Fruit fly (Drosophila melanogaster) whole organism, embryonic: ENCODE data around the gene CG33643.
A peak's percentile ranks its signal among the peaks of the same experiment; 100 is the strongest.

Experiments used
- CG14667 ChIP-seq: fragments of 200-800 bp; sonication (Bioruptor generic); IDR thresholded peaks from 2 replicates; pipeline ENCODE4 v1.3.6; 2022; ENCODE audit warnings: missing biosample characterization, missing genetic modification characterization
- CG14710 ChIP-seq: fragments of 200-800 bp; sonication (Bioruptor generic); optimal IDR thresholded peaks from 3 replicates; lab custom pipeline; 2019; ENCODE audit warnings: missing biosample characterization, mild to moderate bottlenecking, missing genetic modification characterization, moderate library complexity
- CG15011 ChIP-seq: fragments of 200-800 bp; sonication (Bioruptor generic); optimal IDR thresholded peaks from 3 replicates; lab custom pipeline; 2018; ENCODE audit warnings: missing biosample characterization, mild to moderate bottlenecking, missing genetic modification characterization
- CG17829 ChIP-seq: fragments of 200-800 bp; optimal IDR thresholded peaks from 2 replicates; lab custom pipeline; 2019; ENCODE audit warnings: missing biosample characterization, mild to moderate bottlenecking, missing genetic modification characterization, moderate library complexity
- CG1792 ChIP-seq: fragments of 200-800 bp; sonication (Bioruptor generic); optimal IDR thresholded peaks from 2 replicates; lab custom pipeline; 2016; ENCODE audit warnings: missing biosample characterization, missing genetic modification characterization
- CG2202 ChIP-seq: fragments of 200-800 bp; sonication (Bioruptor generic); optimal IDR thresholded peaks from 2 replicates; lab custom pipeline; 2018; ENCODE audit warnings: missing biosample characterization, mild to moderate bottlenecking, missing genetic modification characterization
- CG3065 ChIP-seq: fragments of 200-800 bp; sonication (Bioruptor generic); optimal IDR thresholded peaks from 2 replicates; lab custom pipeline; 2016; ENCODE audit warnings: missing biosample characterization, missing genetic modification characterization
- CG31388 ChIP-seq: fragments of 200-800 bp; sonication (Bioruptor generic); optimal IDR thresholded peaks from 2 replicates; lab custom pipeline; 2016; ENCODE audit warnings: missing biosample characterization, missing genetic modification characterization
- CG33213 ChIP-seq: fragments of 200-800 bp; sonication (Bioruptor generic); optimal IDR thresholded peaks from 3 replicates; lab custom pipeline; 2016; ENCODE audit warnings: missing biosample characterization, missing genetic modification characterization
- CG33557 ChIP-seq: fragments of 200-800 bp; sonication (Bioruptor generic); optimal IDR thresholded peaks from 2 replicates; lab custom pipeline; 2019; ENCODE audit warnings: missing biosample characterization, mild to moderate bottlenecking, missing genetic modification characterization, moderate library complexity
- CG3838 ChIP-seq: fragments of 200-800 bp; sonication (Bioruptor generic); optimal IDR thresholded peaks from 3 replicates; lab custom pipeline; 2016; ENCODE audit warnings: missing biosample characterization, missing genetic modification characterization
- CG3995 ChIP-seq: fragments of 200-800 bp; sonication (Bioruptor generic); optimal IDR thresholded peaks from 3 replicates; lab custom pipeline; 2016; ENCODE audit warnings: missing biosample characterization, missing genetic modification characterization
- CG42726 ChIP-seq: fragments of 200-800 bp; sonication (Bioruptor generic); IDR thresholded peaks from 2 replicates; pipeline ENCODE4 v1.3.6; 2022; ENCODE audit warnings: missing biosample characterization, missing genetic modification characterization; ENCODE audit not compliant: partially characterized antibody
- CG4404 ChIP-seq: fragments of 200-800 bp; sonication (Bioruptor generic); IDR thresholded peaks from 2 replicates; pipeline ENCODE4 v1.3.6; 2022; ENCODE audit warnings: missing biosample characterization, missing genetic modification characterization
- CG9215 ChIP-seq: fragments of 200-800 bp; sonication (Bioruptor generic); IDR thresholded peaks from 2 replicates; pipeline ENCODE4 v1.3.6; 2022; ENCODE audit warnings: missing biosample characterization, missing genetic modification characterization
- CrebB ChIP-seq: fragments of 200-800 bp; sonication (Bioruptor generic); optimal IDR thresholded peaks from 3 replicates; lab custom pipeline; 2018; ENCODE audit warnings: missing biosample characterization, mild to moderate bottlenecking, missing genetic modification characterization
- Ets65A ChIP-seq: fragments of 200-800 bp; sonication (Bioruptor generic); peaks from one replicate; lab custom pipeline; 2016; ENCODE audit warnings: missing biosample characterization, missing genetic modification characterization
- Ets97D ChIP-seq: fragments of 200-800 bp; sonication (Bioruptor generic); optimal IDR thresholded peaks from 3 replicates; lab custom pipeline; 2016; ENCODE audit warnings: missing biosample characterization, missing genetic modification characterization
- Meics ChIP-seq: fragments of 200-800 bp; sonication (Bioruptor generic); optimal IDR thresholded peaks from 2 replicates; lab custom pipeline; 2017; ENCODE audit warnings: missing biosample characterization, mild to moderate bottlenecking, missing genetic modification characterization
- Mrtf ChIP-seq: fragments of 200-800 bp; sonication (Bioruptor generic); IDR thresholded peaks from 3 replicates; pipeline ENCODE4 v1.3.6; 2022; ENCODE audit warnings: missing biosample characterization, missing genetic modification characterization
- Nf-YA ChIP-seq: fragments of 200-800 bp; sonication (Bioruptor generic); IDR thresholded peaks from 2 replicates; pipeline ENCODE4 v1.3.6; 2022; ENCODE audit warnings: missing biosample characterization, missing genetic modification characterization
- Poxn ChIP-seq: fragments of 200-800 bp; sonication (Bioruptor generic); IDR thresholded peaks from 2 replicates; pipeline ENCODE4 v1.3.6; 2022; ENCODE audit warnings: missing biosample characterization, missing genetic modification characterization
- Side ChIP-seq: fragments of 200-800 bp; sonication (Bioruptor generic); optimal IDR thresholded peaks from 2 replicates; lab custom pipeline; 2016; ENCODE audit warnings: missing biosample characterization, missing genetic modification characterization
- Sox100B ChIP-seq: fragments of 200-800 bp; sonication (Bioruptor generic); optimal IDR thresholded peaks from 3 replicates; lab custom pipeline; 2018; ENCODE audit warnings: missing biosample characterization, mild to moderate bottlenecking, missing genetic modification characterization
- Spps ChIP-seq: fragments of 200-800 bp; sonication (Bioruptor generic); optimal IDR thresholded peaks from 2 replicates; lab custom pipeline; 2018; ENCODE audit warnings: missing biosample characterization, mild to moderate bottlenecking, missing genetic modification characterization
- Trl ChIP-seq, 3 experiments: fragments of >200 bp in 2 of 3; fragments of 200-800 bp in 1 of 3; sonication (Bioruptor generic) in 1 of 3; optimal IDR thresholded peaks; 2 replicates in 1 of 3; 3 replicates in 2 of 3; lab custom pipeline; 2016 to 2017; ENCODE audit warnings: missing biosample characterization in 1 of 3, missing genetic modification characterization in 1 of 3
- ase ChIP-seq: fragments of 200-800 bp; sonication (Bioruptor generic); IDR thresholded peaks from 3 replicates; pipeline ENCODE4 v1.3.6; 2022; ENCODE audit warnings: missing biosample characterization, missing genetic modification characterization
- az2 ChIP-seq: fragments of 200-800 bp; sonication (Bioruptor generic); optimal IDR thresholded peaks from 3 replicates; lab custom pipeline; 2016; ENCODE audit warnings: missing biosample characterization, missing genetic modification characterization
- btn ChIP-seq: fragments of 200-800 bp; sonication (Bioruptor generic); optimal IDR thresholded peaks from 2 replicates; lab custom pipeline; 2016; ENCODE audit warnings: missing biosample characterization, missing genetic modification characterization
- ci ChIP-seq: fragments of 200-800 bp; sonication (Bioruptor generic); IDR thresholded peaks from 3 replicates; pipeline ENCODE4 v1.3.6; 2022; ENCODE audit warnings: missing biosample characterization, missing genetic modification characterization
- dan ChIP-seq: fragments of 200-800 bp; sonication (Bioruptor generic); IDR thresholded peaks from 2 replicates; pipeline ENCODE4 v1.3.6; 2022; ENCODE audit warnings: missing biosample characterization, missing genetic modification characterization
- dmrt99B ChIP-seq: fragments of 200-800 bp; sonication (Bioruptor generic); optimal IDR thresholded peaks from 2 replicates; lab custom pipeline; 2018; ENCODE audit warnings: missing biosample characterization, mild to moderate bottlenecking, missing genetic modification characterization, moderate library complexity
- ftz-f1 ChIP-seq: fragments of 200-800 bp; sonication (Bioruptor generic); optimal IDR thresholded peaks from 2 replicates; lab custom pipeline; 2016; ENCODE audit warnings: missing biosample characterization, missing genetic modification characterization
- fu2 ChIP-seq: fragments of 200-800 bp; sonication (Bioruptor generic); optimal IDR thresholded peaks from 2 replicates; lab custom pipeline; 2016; ENCODE audit warnings: missing biosample characterization, missing genetic modification characterization
- gcm2 ChIP-seq: fragments of 200-800 bp; sonication (Bioruptor generic); optimal IDR thresholded peaks from 2 replicates; lab custom pipeline; 2016; ENCODE audit warnings: missing biosample characterization, missing genetic modification characterization
- gem ChIP-seq: fragments of 200-800 bp; sonication (Bioruptor generic); optimal IDR thresholded peaks from 2 replicates; lab custom pipeline; 2019; ENCODE audit warnings: missing biosample characterization, mild to moderate bottlenecking, missing genetic modification characterization, moderate library complexity
- ham ChIP-seq: fragments of 200-800 bp; sonication (Bioruptor generic); IDR thresholded peaks from 2 replicates; pipeline ENCODE4 v1.3.6; 2022; ENCODE audit warnings: missing biosample characterization, missing genetic modification characterization
- jing ChIP-seq: fragments of 200-800 bp; sonication (Bioruptor generic); optimal IDR thresholded peaks from 2 replicates; lab custom pipeline; 2018; ENCODE audit warnings: missing biosample characterization, mild to moderate bottlenecking, missing genetic modification characterization
- luna ChIP-seq: fragments of 200-800 bp; sonication (Bioruptor generic); optimal IDR thresholded peaks from 2 replicates; lab custom pipeline; 2016; ENCODE audit warnings: missing biosample characterization, missing genetic modification characterization
- mam ChIP-seq: fragments of 200-800 bp; sonication (Bioruptor generic); optimal IDR thresholded peaks from 3 replicates; lab custom pipeline; 2016; ENCODE audit warnings: missing biosample characterization, missing genetic modification characterization
- pan ChIP-seq, 4 experiments: fragments of >200 bp in 3 of 4; fragments of 200-800 bp in 1 of 4; sonication (Bioruptor generic) in 1 of 4; optimal IDR thresholded peaks in 3 of 4; IDR thresholded peaks in 1 of 4; 2 replicates each; pipeline versions ENCODE4 v1.3.6 to Lab custom; 2017 to 2022; ENCODE audit warnings: missing biosample characterization in 2 of 4, missing genetic modification characterization in 2 of 4, mixed read lengths in 1 of 4
- pzg ChIP-seq: fragments of 200-800 bp; sonication (Bioruptor generic); optimal IDR thresholded peaks from 3 replicates; lab custom pipeline; 2018; ENCODE audit warnings: missing biosample characterization, mild to moderate bottlenecking, missing genetic modification characterization, moderate library complexity
- salm ChIP-seq: fragments of 200-800 bp; sonication (Bioruptor generic); optimal IDR thresholded peaks from 2 replicates; lab custom pipeline; 2018; ENCODE audit warnings: missing biosample characterization, mild to moderate bottlenecking, missing genetic modification characterization
- slou ChIP-seq: fragments of 200-800 bp; sonication (Bioruptor generic); optimal IDR thresholded peaks from 3 replicates; lab custom pipeline; 2016; ENCODE audit warnings: missing biosample characterization, missing genetic modification characterization
- sob ChIP-seq: fragments of 200-800 bp; sonication (Bioruptor generic); IDR thresholded peaks from 2 replicates; pipeline ENCODE4 v1.3.6; 2022; ENCODE audit warnings: missing biosample characterization, missing genetic modification characterization
- ssp ChIP-seq: fragments of 200-800 bp; sonication (Bioruptor generic); IDR thresholded peaks from 2 replicates; pipeline ENCODE4 v1.3.6; 2022; ENCODE audit warnings: missing biosample characterization, missing genetic modification characterization
- tll ChIP-seq, 2 experiments: fragments of 200-800 bp in 1 of 2; fragments of >200 bp in 1 of 2; sonication (Bioruptor generic) in 1 of 2; optimal IDR thresholded peaks; 2 replicates each; lab custom pipeline; 2017 to 2019; ENCODE audit warnings: missing biosample characterization in 2 of 2, missing genetic modification characterization in 2 of 2, mild to moderate bottlenecking in 1 of 2, moderate library complexity in 1 of 2
- twi ChIP-seq: fragments of 200-800 bp; optimal IDR thresholded peaks from 2 replicates; lab custom pipeline; 2019; ENCODE audit warnings: missing biosample characterization, mild to moderate bottlenecking, missing genetic modification characterization, moderate library complexity
- unpg ChIP-seq: fragments of 200-800 bp; sonication (Bioruptor generic); optimal IDR thresholded peaks from 3 replicates; lab custom pipeline; 2018; ENCODE audit warnings: missing biosample characterization, mild to moderate bottlenecking, missing genetic modification characterization, moderate library complexity
- wek ChIP-seq: fragments of 200-800 bp; sonication (Bioruptor generic); optimal IDR thresholded peaks from 3 replicates; lab custom pipeline; 2018; ENCODE audit warnings: missing biosample characterization, mild to moderate bottlenecking, missing genetic modification characterization, moderate library complexity

The CG33643 gene

DNA sequence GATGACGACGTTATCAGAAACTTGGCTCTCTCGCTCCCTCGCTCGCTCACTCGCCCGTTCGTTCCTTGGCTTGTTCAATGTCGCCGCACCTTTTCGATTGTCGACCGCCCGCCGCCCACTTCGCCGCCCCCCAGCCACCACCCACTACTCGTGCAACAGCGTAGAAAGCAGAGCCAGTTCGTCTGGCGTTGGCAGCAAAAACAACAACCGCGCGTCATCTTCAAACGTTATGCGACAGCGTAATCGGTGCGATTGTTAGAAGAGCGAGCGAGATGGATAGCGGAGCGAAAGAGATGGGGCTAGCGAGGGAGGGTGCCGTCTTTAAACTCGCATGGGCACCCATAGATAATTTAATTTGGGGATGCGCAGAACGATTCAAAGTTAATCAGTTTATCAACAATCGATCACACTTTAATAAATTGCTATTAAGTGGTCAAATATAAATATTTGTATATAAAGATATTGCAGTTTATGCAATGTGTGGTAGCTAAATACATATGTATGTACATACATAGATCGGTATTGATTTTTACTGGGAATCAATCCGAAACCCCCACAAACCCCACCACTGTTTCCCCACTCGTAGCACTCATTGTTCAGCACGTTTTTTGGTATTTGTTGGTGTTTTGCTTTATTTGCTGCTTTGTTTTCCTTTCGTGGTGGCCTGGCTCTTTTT is 16.5 kb upstream of the CG33643 start (continued):
- no peak for TF ChIP-seq Nf-YA
- peak; percentile 13 for TF ChIP-seq jing (GFP tag; lab: Kevin White, UChicago)
- peak; percentile 72 for TF ChIP-seq unpg
- no peak for TF ChIP-seq CG14667
- TF ChIP-seq ssp (GFP tag; lab: Robert Waterston, UW): peak; percentile 38; the same call in 1 of the 2 replicates
- TF ChIP-seq CG1792 (GFP tag; lab: Kevin White, UChicago): no peak
- TF ChIP-seq dmrt99B (tag; lab: Kevin White, UChicago): peak; percentile 18
- TF ChIP-seq az2 (GFP tag; lab: Kevin White, UChicago): no peak
- TF ChIP-seq pan (optimal IDR thresholded peaks at IDR 0.05; lab: Kevin White, UChicago): no peak
- peak in 1 of 2 experiments; percentile 61 for TF ChIP-seq pan (GFP tag; optimal IDR thresholded peaks at IDR 0.05 in 1 of 2, IDR thresholded peaks at IDR 0.05 in 1 of 2)
- no peak for TF ChIP-seq CG3065 (GFP tag; lab: Kevin White, UChicago)
- TF ChIP-seq CG15011: no peak
- TF ChIP-seq Poxn: peak; percentile 57
- TF ChIP-seq CG33213 (GFP tag; lab: Kevin White, UChicago): no peak
- TF ChIP-seq salm (tag; lab: Kevin White, UChicago): peak; percentile 51
- no peak for TF ChIP-seq pzg (GFP tag; lab: Kevin White, UChicago)
- no peak for TF ChIP-seq ftz-f1 (GFP tag; lab: Kevin White, UChicago)
- peak; percentile 22 for TF ChIP-seq CG17829 (tag; lab: Kevin White, UChicago)
- TF ChIP-seq Ets97D: no peak
- TF ChIP-seq ci (GFP tag; lab: Robert Waterston, UW): peak; percentile 30; the same call in 1 of the 3 replicates
- no peak for TF ChIP-seq dan (GFP tag; lab: Robert Waterston, UW)
- TF ChIP-seq fu2: no peak
- peak; percentile 69 for TF ChIP-seq sob
- TF ChIP-seq Spps (tag; lab: Kevin White, UChicago): no peak
- no peak for TF ChIP-seq Ets65A (GFP tag; lab: Kevin White, UChicago)
- no peak for TF ChIP-seq CG31388 (GFP tag; lab: Kevin White, UChicago)
- TF ChIP-seq twi (tag; lab: Kevin White, UChicago): no peak
- TF ChIP-seq Meics (GFP tag; lab: Kevin White, UChicago): peak; percentile 67
- peak; percentile 24 for TF ChIP-seq wek (GFP tag; lab: Kevin White, UChicago)
- peak; percentile 55 for TF ChIP-seq CG4404 (GFP tag; lab: Robert Waterston, UW)
- TF ChIP-seq Sox100B: peak; percentile 51
- no peak for TF ChIP-seq CG42726 (GFP tag; lab: Robert Waterston, UW)
- peak; percentile 24; the same call in 2 of the 3 replicates for TF ChIP-seq Mrtf
- TF ChIP-seq Side: no peak
- no peak for TF ChIP-seq ham (GFP tag; lab: Robert Waterston, UW)
- no peak for TF ChIP-seq btn (GFP tag; lab: Kevin White, UChicago)
- TF ChIP-seq CG33557 (GFP tag; lab: Kevin White, UChicago): no peak
- no peak for TF ChIP-seq slou (GFP tag; lab: Kevin White, UChicago)
- no peak for TF ChIP-seq CG3995
- TF ChIP-seq CG9215 (GFP tag; lab: Robert Waterston, UW): peak; percentile 62
- peak in 1 of 2 experiments; percentile 40 for TF ChIP-seq Trl (optimal IDR thresholded peaks at IDR 0.05; lab: Kevin White, UChicago)
- no peak for TF ChIP-seq Trl (GFP tag; optimal IDR thresholded peaks at IDR 0.05; lab: Kevin White, UChicago)
- TF ChIP-seq gem (tag; lab: Kevin White, UChicago): peak; percentile 74
- TF ChIP-seq ase (GFP tag; lab: Robert Waterston, UW): peak; percentile 22; the same call in 2 of the 3 replicates
- TF ChIP-seq tll (GFP tag; optimal IDR thresholded peaks at IDR 0.05; lab: Kevin White, UChicago): no peak
- no peak for TF ChIP-seq CG2202 (tag; lab: Kevin White, UChicago)
- TF ChIP-seq gcm2 (GFP tag; lab: Kevin White, UChicago): no peak
- TF ChIP-seq luna (GFP tag; lab: Kevin White, UChicago): no peak
- TF ChIP-seq CG14710 (tag; lab: Kevin White, UChicago): peak; percentile 11
- peak; percentile 28 for TF ChIP-seq mam (GFP tag; lab: Kevin White, UChicago)
- TF ChIP-seq CG3838: no peak
- peak; percentile 27 for TF ChIP-seq CrebB
